Fruit fly (Drosophila melanogaster) whole organism: ENCODE measurements around the gene Ubqn.

Source experiments
- CG8478 ChIP-seq: fragments of >200 bp; optimal IDR thresholded peaks from 2 replicates; lab custom pipeline; 2018; ENCODE audit warnings: inconsistent platforms
- Dll ChIP-seq: fragments of >200 bp; optimal IDR thresholded peaks from 2 replicates; lab custom pipeline; 2017
- EcR ChIP-seq, 2 experiments: fragments of >200 bp; optimal IDR thresholded peaks; 2 replicates each; lab custom pipeline; 2017; ENCODE audit warnings: missing biosample characterization in 2 of 2, missing genetic modification characterization in 2 of 2, missing genetic modification reagents in 2 of 2
- pan ChIP-seq: fragments of >200 bp; optimal IDR thresholded peaks from 2 replicates; lab custom pipeline; 2017
- psq ChIP-seq: fragments of >200 bp; optimal IDR thresholded peaks from 2 replicates; lab custom pipeline; 2017
- usp ChIP-seq: fragments of >200 bp; optimal IDR thresholded peaks from 2 replicates; lab custom pipeline; 2017; ENCODE audit warnings: missing biosample characterization, missing genetic modification characterization, mixed read lengths

- TF ChIP-seq pan (lab: Kevin White, UChicago), result no peak
- no peak for TF ChIP-seq usp (GFP tag; lab: Kevin White, UChicago)
- TF ChIP-seq psq (lab: Kevin White, UChicago), result no peak
- TF ChIP-seq EcR (GFP tag; optimal IDR thresholded peaks at IDR 0.05; lab: Kevin White, UChicago), result no peak
- peak; percentile 54 for TF ChIP-seq CG8478 (lab: Kevin White, UChicago)
- no peak for TF ChIP-seq Dll
Measured at dm6 chrX:19640707-19641248, 42.8 kb upstream of the Ubqn start.
